Fruit fly (Drosophila melanogaster) whole organism, embryonic: ENCODE data around the gene CG10584.

Experiments
- Atf6 ChIP-seq: fragments of 200-800 bp; sonication (Bioruptor generic); IDR thresholded peaks from 2 replicates; pipeline ENCODE4 v1.3.6; 2022; ENCODE audit warnings: missing biosample characterization, missing genetic modification characterization
- CG10431 ChIP-seq: fragments of 200-800 bp; sonication (Bioruptor generic); optimal IDR thresholded peaks from 3 replicates; lab custom pipeline; 2018; ENCODE audit warnings: missing biosample characterization, mild to moderate bottlenecking, missing genetic modification characterization
- CG11247 ChIP-seq: fragments of 200-800 bp; sonication (Bioruptor generic); IDR thresholded peaks from 2 replicates; pipeline ENCODE4 v1.3.6; 2022; ENCODE audit warnings: missing biosample characterization, missing genetic modification characterization
- CG13894 ChIP-seq: fragments of 200-800 bp; sonication (Bioruptor generic); optimal IDR thresholded peaks from 3 replicates; lab custom pipeline; 2018; ENCODE audit warnings: missing biosample characterization, mild to moderate bottlenecking, missing genetic modification characterization, moderate library complexity
- CG14014 ChIP-seq: fragments of 200-800 bp; sonication (Bioruptor generic); IDR thresholded peaks from 2 replicates; pipeline ENCODE4 v1.3.6; 2022; ENCODE audit warnings: missing biosample characterization, missing genetic modification characterization
- CG16863 ChIP-seq: fragments of 200-800 bp; sonication (Bioruptor generic); optimal IDR thresholded peaks from 3 replicates; lab custom pipeline; 2016; ENCODE audit warnings: missing biosample characterization, missing genetic modification characterization
- CG17361 ChIP-seq: fragments of 200-800 bp; sonication (Bioruptor generic); IDR thresholded peaks from 3 replicates; pipeline ENCODE4 v1.3.6; 2022; ENCODE audit warnings: missing biosample characterization, missing genetic modification characterization
- CG2712 ChIP-seq: fragments of 200-800 bp; optimal IDR thresholded peaks from 3 replicates; lab custom pipeline; 2019; ENCODE audit warnings: missing biosample characterization, mild to moderate bottlenecking, missing genetic modification characterization, moderate library complexity
- CG2889 ChIP-seq: fragments of 200-800 bp; sonication (Bioruptor generic); IDR thresholded peaks from 3 replicates; pipeline ENCODE4 v1.3.6; 2022; ENCODE audit warnings: missing biosample characterization, missing genetic modification characterization
- CG4360 ChIP-seq: fragments of 200-800 bp; sonication (Bioruptor generic); IDR thresholded peaks from 2 replicates; pipeline ENCODE4 v1.3.6; 2022; ENCODE audit warnings: missing biosample characterization, missing genetic modification characterization
- CG4424 ChIP-seq: fragments of 200-800 bp; sonication (Bioruptor generic); optimal IDR thresholded peaks from 3 replicates; lab custom pipeline; 2016; ENCODE audit warnings: missing biosample characterization, missing genetic modification characterization
- CG6654 ChIP-seq: fragments of 200-800 bp; sonication (Bioruptor generic); optimal IDR thresholded peaks from 2 replicates; lab custom pipeline; 2017; ENCODE audit warnings: missing biosample characterization, mild to moderate bottlenecking, missing genetic modification characterization
- Eip74EF ChIP-seq, 2 experiments: fragments of 200-800 bp in 1 of 2; fragments of >200 bp in 1 of 2; sonication (Bioruptor generic) in 1 of 2; optimal IDR thresholded peaks; 2 replicates each; lab custom pipeline; 2017 to 2019; ENCODE audit warnings: missing biosample characterization in 2 of 2, missing genetic modification characterization in 2 of 2, mild to moderate bottlenecking in 1 of 2, moderate library complexity in 1 of 2
- Gsc ChIP-seq: fragments of 200-800 bp; sonication (Bioruptor generic); IDR thresholded peaks from 2 replicates; pipeline ENCODE4 v1.3.6; 2022; ENCODE audit warnings: missing biosample characterization, missing genetic modification characterization
- H15 ChIP-seq: fragments of 200-800 bp; sonication (Bioruptor generic); IDR thresholded peaks from 3 replicates; pipeline ENCODE4 v1.3.6; 2022; ENCODE audit warnings: missing biosample characterization, missing genetic modification characterization
- HHEX ChIP-seq: fragments of 200-800 bp; sonication (Bioruptor generic); optimal IDR thresholded peaks from 3 replicates; lab custom pipeline; 2017; ENCODE audit warnings: missing biosample characterization, mild to moderate bottlenecking, missing genetic modification characterization, missing genetic modification reagents
- Med ChIP-seq: fragments of 200-800 bp; sonication (Bioruptor generic); peaks from one replicate; lab custom pipeline; 2016; ENCODE audit warnings: missing biosample characterization, missing genetic modification characterization, mild to moderate bottlenecking, inconsistent platforms, moderate library complexity
- Myb ChIP-seq: fragments of 200-800 bp; sonication (Bioruptor generic); optimal IDR thresholded peaks from 2 replicates; lab custom pipeline; 2016; ENCODE audit warnings: missing biosample characterization, missing genetic modification characterization
- Nf-YB ChIP-seq: fragments of 200-800 bp; sonication (Bioruptor generic); optimal IDR thresholded peaks from 3 replicates; lab custom pipeline; 2019; ENCODE audit warnings: missing biosample characterization, mild to moderate bottlenecking, missing genetic modification characterization, moderate library complexity
- Oli ChIP-seq: fragments of 200-800 bp; sonication (Bioruptor generic); optimal IDR thresholded peaks from 2 replicates; lab custom pipeline; 2018; ENCODE audit warnings: missing biosample characterization, mild to moderate bottlenecking, missing genetic modification characterization, moderate library complexity
- Rx ChIP-seq: fragments of 200-800 bp; sonication (Bioruptor generic); IDR thresholded peaks from 2 replicates; pipeline ENCODE4 v1.3.6; 2022; ENCODE audit warnings: missing biosample characterization, missing genetic modification characterization
- Spps ChIP-seq: fragments of 200-800 bp; sonication (Bioruptor generic); optimal IDR thresholded peaks from 2 replicates; lab custom pipeline; 2018; ENCODE audit warnings: missing biosample characterization, mild to moderate bottlenecking, missing genetic modification characterization
- Sry-β ChIP-seq: fragments of 200-800 bp; sonication (Bioruptor generic); optimal IDR thresholded peaks from 2 replicates; lab custom pipeline; 2018; ENCODE audit warnings: missing biosample characterization, mild to moderate bottlenecking, missing genetic modification characterization, moderate library complexity
- br ChIP-seq: fragments of >200 bp; optimal IDR thresholded peaks from 2 replicates; lab custom pipeline; 2017
- cwo ChIP-seq: fragments of 200-800 bp; sonication (Bioruptor generic); optimal IDR thresholded peaks from 3 replicates; lab custom pipeline; 2017; ENCODE audit warnings: missing biosample characterization, missing genetic modification characterization, mild to moderate bottlenecking, moderate library complexity, missing genetic modification reagents
- eve ChIP-seq, 2 experiments: fragments of >200 bp; optimal IDR thresholded peaks; 2 replicates each; lab custom pipeline; 2017; ENCODE audit warnings: missing biosample characterization in 2 of 2, missing genetic modification characterization in 2 of 2
- gce ChIP-seq: fragments of 200-800 bp; sonication (Bioruptor generic); IDR thresholded peaks from 3 replicates; pipeline ENCODE4 v1.3.6; 2022; ENCODE audit warnings: missing biosample characterization, missing genetic modification characterization
- gem ChIP-seq: fragments of 200-800 bp; sonication (Bioruptor generic); optimal IDR thresholded peaks from 2 replicates; lab custom pipeline; 2019; ENCODE audit warnings: missing biosample characterization, mild to moderate bottlenecking, missing genetic modification characterization, moderate library complexity
- gro ChIP-seq: fragments of 200-800 bp; sonication (Bioruptor generic); optimal IDR thresholded peaks from 2 replicates; lab custom pipeline; 2016; ENCODE audit warnings: missing biosample characterization, missing genetic modification characterization
- gsb ChIP-seq: fragments of 200-800 bp; sonication (Bioruptor generic); IDR thresholded peaks from 2 replicates; pipeline ENCODE4 v1.3.6; 2022; ENCODE audit warnings: missing biosample characterization, missing genetic modification characterization
- hb ChIP-seq: fragments of 200-800 bp; sonication (Bioruptor generic); IDR thresholded peaks from 3 replicates; pipeline ENCODE4 v1.3.6; 2022; ENCODE audit warnings: missing biosample characterization, missing genetic modification characterization; ENCODE audit not compliant: partially characterized antibody
- hkb ChIP-seq, 2 experiments: fragments of 200-800 bp in 1 of 2; fragments of >200 bp in 1 of 2; sonication (Bioruptor generic) in 1 of 2; IDR thresholded peaks in 1 of 2; optimal IDR thresholded peaks in 1 of 2; 2 replicates each; pipeline versions ENCODE4 v1.3.6 to Lab custom; 2017 to 2022; ENCODE audit warnings: missing biosample characterization in 1 of 2, missing genetic modification characterization in 1 of 2
- nau ChIP-seq: fragments of 200-800 bp; sonication (Bioruptor generic); optimal IDR thresholded peaks from 3 replicates; lab custom pipeline; 2017; ENCODE audit warnings: missing biosample characterization, mild to moderate bottlenecking, missing genetic modification characterization, missing genetic modification reagents
- nerfin-1 ChIP-seq: fragments of 200-800 bp; sonication (Bioruptor generic); optimal IDR thresholded peaks from 3 replicates; lab custom pipeline; 2019; ENCODE audit warnings: missing biosample characterization, mild to moderate bottlenecking, missing genetic modification characterization, moderate library complexity
- ro ChIP-seq: fragments of 200-800 bp; sonication (Bioruptor generic); IDR thresholded peaks from 2 replicates; pipeline ENCODE4 v1.3.6; 2022; ENCODE audit warnings: missing biosample characterization, missing genetic modification characterization
- scrt ChIP-seq: fragments of 200-800 bp; sonication (Bioruptor generic); optimal IDR thresholded peaks from 2 replicates; lab custom pipeline; 2018; ENCODE audit warnings: missing biosample characterization, mild to moderate bottlenecking, missing genetic modification characterization, moderate library complexity
- sens ChIP-seq: fragments of 200-800 bp; sonication (Bioruptor generic); peaks from one replicate; lab custom pipeline; 2016; ENCODE audit warnings: missing biosample characterization, missing genetic modification characterization
- vnd ChIP-seq: fragments of 200-800 bp; sonication (Bioruptor generic); IDR thresholded peaks from 3 replicates; pipeline ENCODE4 v1.3.6; 2022; ENCODE audit warnings: missing biosample characterization, missing genetic modification characterization; ENCODE audit not compliant: partially characterized antibody
- zen2 ChIP-seq: fragments of 200-800 bp; sonication (Bioruptor generic); IDR thresholded peaks from 3 replicates; pipeline ENCODE4 v1.3.6; 2022; ENCODE audit warnings: missing biosample characterization, missing genetic modification characterization; ENCODE audit not compliant: partially characterized antibody

The CG10584 gene

dm6 chr3L:21008899-21009298 is 22.3 kb downstream of the CG10584 start (continued):
- no peak for TF ChIP-seq CG10431
- TF ChIP-seq Med = peak; percentile 61
- TF ChIP-seq CG2712 = no peak
- no peak for TF ChIP-seq CG14014 (GFP tag; lab: Robert Waterston, UW)
- peak; percentile 39; the same call in 1 of the 3 replicates for TF ChIP-seq zen2 (GFP tag; lab: Robert Waterston, UW)
- peak; percentile 82 for TF ChIP-seq scrt (GFP tag; lab: Kevin White, UChicago)
- no peak for TF ChIP-seq hkb (optimal IDR thresholded peaks at IDR 0.05; lab: Kevin White, UChicago)
- no peak for TF ChIP-seq hkb (GFP tag; IDR thresholded peaks at IDR 0.05; lab: Robert Waterston, UW)
- TF ChIP-seq Sry-β = no peak
- TF ChIP-seq cwo (GFP tag; lab: Kevin White, UChicago) = peak; percentile 97
- TF ChIP-seq br = no peak
- no peak for TF ChIP-seq Spps
- TF ChIP-seq Rx = no peak
- TF ChIP-seq H15 (GFP tag; lab: Robert Waterston, UW) = no peak
- TF ChIP-seq CG6654 (GFP tag; lab: Kevin White, UChicago) = no peak
- TF ChIP-seq nau (GFP tag; lab: Kevin White, UChicago) = no peak
- no peak for TF ChIP-seq Eip74EF (GFP tag; optimal IDR thresholded peaks at IDR 0.05; lab: Kevin White, UChicago)
- TF ChIP-seq CG11247 = no peak
- no peak for TF ChIP-seq gsb
- no peak for TF ChIP-seq Gsc (GFP tag; lab: Robert Waterston, UW)
- TF ChIP-seq hb = no peak
- TF ChIP-seq Oli = no peak
- no peak for TF ChIP-seq CG17361
- TF ChIP-seq nerfin-1 (tag; lab: Kevin White, UChicago) = peak; percentile 56
- TF ChIP-seq CG16863 (GFP tag; lab: Kevin White, UChicago) = no peak
- no peak for TF ChIP-seq CG13894 (tag; lab: Kevin White, UChicago)
- TF ChIP-seq gce (GFP tag; lab: Robert Waterston, UW) = no peak
- no peak for TF ChIP-seq Nf-YB
- no peak for TF ChIP-seq CG4424
- no peak for TF ChIP-seq vnd (GFP tag; lab: Robert Waterston, UW)
- TF ChIP-seq HHEX = no peak
- TF ChIP-seq ro = no peak

- TF ChIP-seq nerfin-1 (tag; lab: Kevin White, UChicago) = peak; percentile 36
- TF ChIP-seq CG4360 = peak; percentile 69
- TF ChIP-seq CG2889 = no peak
- TF ChIP-seq gsb = no peak
- peak; percentile 9 for TF ChIP-seq gem (tag; lab: Kevin White, UChicago)
- 0 out of 2 replicates have a peak, but pooled peaks have one; percentile 14 for TF ChIP-seq Atf6 (GFP tag; lab: Robert Waterston, UW)
- peak; percentile 3 for TF ChIP-seq Myb (GFP tag; lab: Kevin White, UChicago)
- TF ChIP-seq gro = peak; percentile 9
- peak; percentile 18 for TF ChIP-seq sens (GFP tag; lab: Kevin White, UChicago)
- peak; percentile 54 for TF ChIP-seq Med
- TF ChIP-seq eve (GFP tag; optimal IDR thresholded peaks at IDR 0.05; lab: Kevin White, UChicago) = peak in 1 of 2 experiments; percentile 1
Observed at dm6 chr3L:21008255-21008815, 22.8 kb downstream of the CG10584 start.
